Fruit fly (Drosophila melanogaster) whole organism, embryonic: Measurements from ENCODE around the gene Sce.

Experiments used
- B-H2 ChIP-seq: fragments of 200-800 bp; sonication (Bioruptor generic); optimal IDR thresholded peaks from 2 replicates; lab custom pipeline; 2018; ENCODE audit warnings: missing biosample characterization, mild to moderate bottlenecking, missing genetic modification characterization
- CG10366 ChIP-seq: fragments of 200-800 bp; sonication (Bioruptor generic); IDR thresholded peaks from 2 replicates; pipeline ENCODE4 v1.3.6; 2022; ENCODE audit warnings: missing biosample characterization, missing genetic modification characterization
- CG12299 ChIP-seq: fragments of 200-800 bp; sonication (Bioruptor generic); optimal IDR thresholded peaks from 2 replicates; lab custom pipeline; 2018; ENCODE audit warnings: missing biosample characterization, mild to moderate bottlenecking, missing genetic modification characterization
- CG12769 ChIP-seq: fragments of 200-800 bp; sonication (Bioruptor generic); optimal IDR thresholded peaks from 2 replicates; lab custom pipeline; 2019; ENCODE audit warnings: missing biosample characterization, mild to moderate bottlenecking, missing genetic modification characterization, moderate library complexity
- CG14860 ChIP-seq: fragments of 200-800 bp; sonication (Bioruptor generic); IDR thresholded peaks from 3 replicates; pipeline ENCODE4 v1.3.6; 2022; ENCODE audit warnings: missing biosample characterization, missing genetic modification characterization; ENCODE audit not compliant: partially characterized antibody
- CG15073 ChIP-seq: fragments of 200-800 bp; sonication (Bioruptor generic); optimal IDR thresholded peaks from 2 replicates; lab custom pipeline; 2016; ENCODE audit warnings: missing biosample characterization, missing genetic modification characterization
- CG16815 ChIP-seq: fragments of 200-800 bp; sonication (Bioruptor generic); optimal IDR thresholded peaks from 3 replicates; lab custom pipeline; 2017; ENCODE audit warnings: missing biosample characterization, mild to moderate bottlenecking, missing genetic modification characterization
- CG17612 ChIP-seq: fragments of 200-800 bp; sonication (Bioruptor generic); IDR thresholded peaks from 2 replicates; pipeline ENCODE4 v1.3.6; 2022; ENCODE audit warnings: missing biosample characterization, missing genetic modification characterization
- CG18599 ChIP-seq: fragments of 200-800 bp; sonication (Bioruptor generic); optimal IDR thresholded peaks from 3 replicates; lab custom pipeline; 2017; ENCODE audit warnings: missing biosample characterization, missing genetic modification characterization, mild to moderate bottlenecking, moderate library complexity, missing genetic modification reagents
- CG2116 ChIP-seq: fragments of 200-800 bp; sonication (Bioruptor generic); optimal IDR thresholded peaks from 3 replicates; lab custom pipeline; 2018; ENCODE audit warnings: missing biosample characterization, mild to moderate bottlenecking, missing genetic modification characterization
- CG2199 ChIP-seq: fragments of 200-800 bp; sonication (Bioruptor generic); IDR thresholded peaks from 3 replicates; pipeline ENCODE4 v1.3.6; 2022; ENCODE audit warnings: missing biosample characterization, missing genetic modification characterization
- CG3065 ChIP-seq: fragments of 200-800 bp; sonication (Bioruptor generic); optimal IDR thresholded peaks from 2 replicates; lab custom pipeline; 2016; ENCODE audit warnings: missing biosample characterization, missing genetic modification characterization
- CG31441 ChIP-seq: fragments of 200-800 bp; sonication (Bioruptor generic); IDR thresholded peaks from 2 replicates; pipeline ENCODE4 v1.3.6; 2022; ENCODE audit warnings: missing biosample characterization, missing genetic modification characterization
- CG32767 ChIP-seq: fragments of 200-800 bp; sonication (Bioruptor generic); IDR thresholded peaks from 2 replicates; pipeline ENCODE4 v1.3.6; 2022; ENCODE audit warnings: missing biosample characterization, missing genetic modification characterization
- CG34422 ChIP-seq: fragments of 200-800 bp; sonication (Bioruptor generic); IDR thresholded peaks from 3 replicates; pipeline ENCODE4 v1.3.6; 2022; ENCODE audit warnings: missing biosample characterization, missing genetic modification characterization
- CG6175 ChIP-seq: fragments of 200-800 bp; sonication (Bioruptor generic); IDR thresholded peaks from 3 replicates; pipeline ENCODE4 v1.3.6; 2022; ENCODE audit warnings: missing biosample characterization, missing genetic modification characterization
- CG7786 ChIP-seq: fragments of 200-800 bp; sonication (Bioruptor generic); optimal IDR thresholded peaks from 2 replicates; lab custom pipeline; 2016; ENCODE audit warnings: missing biosample characterization, missing genetic modification characterization
- CG9215 ChIP-seq: fragments of 200-800 bp; sonication (Bioruptor generic); IDR thresholded peaks from 2 replicates; pipeline ENCODE4 v1.3.6; 2022; ENCODE audit warnings: missing biosample characterization, missing genetic modification characterization
- CkIIα-i1 ChIP-seq: fragments of 200-800 bp; sonication (Bioruptor generic); IDR thresholded peaks from 2 replicates; pipeline ENCODE4 v1.3.6; 2022; ENCODE audit warnings: missing biosample characterization, missing genetic modification characterization
- Dp ChIP-seq: fragments of 200-800 bp; sonication (Bioruptor generic); optimal IDR thresholded peaks from 2 replicates; lab custom pipeline; 2018; ENCODE audit warnings: missing biosample characterization, mild to moderate bottlenecking, missing genetic modification characterization, moderate library complexity
- Fer2 ChIP-seq: fragments of 200-800 bp; sonication (Bioruptor generic); optimal IDR thresholded peaks from 2 replicates; lab custom pipeline; 2018; ENCODE audit warnings: missing biosample characterization, mild to moderate bottlenecking, missing genetic modification characterization, moderate library complexity
- Fer3 ChIP-seq: fragments of 200-800 bp; sonication (Bioruptor generic); optimal IDR thresholded peaks from 2 replicates; lab custom pipeline; 2018; ENCODE audit warnings: missing biosample characterization, mild to moderate bottlenecking, missing genetic modification characterization, moderate library complexity
- H15 ChIP-seq: fragments of 200-800 bp; sonication (Bioruptor generic); IDR thresholded peaks from 3 replicates; pipeline ENCODE4 v1.3.6; 2022; ENCODE audit warnings: missing biosample characterization, missing genetic modification characterization
- H2.0 ChIP-seq: fragments of 200-800 bp; sonication (Bioruptor generic); IDR thresholded peaks from 2 replicates; pipeline ENCODE4 v1.3.6; 2022; ENCODE audit warnings: missing biosample characterization, missing genetic modification characterization
- Hr3 ChIP-seq: fragments of 200-800 bp; sonication (Bioruptor generic); optimal IDR thresholded peaks from 3 replicates; lab custom pipeline; 2016; ENCODE audit warnings: missing biosample characterization, missing genetic modification characterization
- MESR4 ChIP-seq: fragments of 200-800 bp; sonication (Bioruptor generic); optimal IDR thresholded peaks from 2 replicates; lab custom pipeline; 2018; ENCODE audit warnings: missing biosample characterization, mild to moderate bottlenecking, missing genetic modification characterization, moderate library complexity
- Mad ChIP-seq: fragments of 200-800 bp; sonication (Bioruptor generic); optimal IDR thresholded peaks from 2 replicates; lab custom pipeline; 2016; ENCODE audit warnings: missing biosample characterization, missing genetic modification characterization
- NC2β ChIP-seq: fragments of 200-800 bp; sonication (Bioruptor generic); optimal IDR thresholded peaks from 2 replicates; lab custom pipeline; 2016; ENCODE audit warnings: missing biosample characterization, missing genetic modification characterization
- Nf-YB ChIP-seq: fragments of 200-800 bp; sonication (Bioruptor generic); optimal IDR thresholded peaks from 3 replicates; lab custom pipeline; 2019; ENCODE audit warnings: missing biosample characterization, mild to moderate bottlenecking, missing genetic modification characterization, moderate library complexity
- PHDP ChIP-seq: fragments of 200-800 bp; sonication (Bioruptor generic); optimal IDR thresholded peaks from 3 replicates; lab custom pipeline; 2018; ENCODE audit warnings: missing biosample characterization, mild to moderate bottlenecking, missing genetic modification characterization, moderate library complexity
- Usf ChIP-seq: fragments of 200-800 bp; sonication (Bioruptor generic); optimal IDR thresholded peaks from 2 replicates; lab custom pipeline; 2017; ENCODE audit warnings: missing genotype, missing biosample characterization, missing genetic modification characterization
- Xrp1 ChIP-seq: fragments of 200-800 bp; sonication (Bioruptor generic); IDR thresholded peaks from 2 replicates; pipeline ENCODE4 v1.3.6; 2022; ENCODE audit warnings: missing biosample characterization, missing genetic modification characterization
- caup ChIP-seq: fragments of 200-800 bp; sonication (Bioruptor generic); optimal IDR thresholded peaks from 3 replicates; lab custom pipeline; 2017; ENCODE audit warnings: missing biosample characterization, mild to moderate bottlenecking, missing genetic modification characterization, moderate library complexity; ENCODE audit not compliant: severe bottlenecking
- cg ChIP-seq: fragments of 200-800 bp; sonication (Bioruptor generic); optimal IDR thresholded peaks from 3 replicates; lab custom pipeline; 2019; ENCODE audit warnings: missing biosample characterization, mild to moderate bottlenecking, missing genetic modification characterization, moderate library complexity
- chinmo ChIP-seq: fragments of 200-800 bp; sonication (Bioruptor generic); IDR thresholded peaks from 4 replicates; pipeline ENCODE4 v1.3.6; 2022; ENCODE audit warnings: missing biosample characterization, missing genetic modification characterization; ENCODE audit not compliant: partially characterized antibody
- crol ChIP-seq: fragments of 200-800 bp; sonication (Bioruptor generic); IDR thresholded peaks from 2 replicates; pipeline ENCODE4 v1.3.6; 2022; ENCODE audit warnings: missing biosample characterization, missing genetic modification characterization
- disco-r ChIP-seq: fragments of 200-800 bp; sonication (Bioruptor generic); optimal IDR thresholded peaks from 2 replicates; lab custom pipeline; 2016; ENCODE audit warnings: missing biosample characterization, missing genetic modification characterization
- fru ChIP-seq: fragments of >200 bp; optimal IDR thresholded peaks from 2 replicates; lab custom pipeline; 2017
- grau ChIP-seq: fragments of 200-800 bp; optimal IDR thresholded peaks from 3 replicates; lab custom pipeline; 2019; ENCODE audit warnings: missing biosample characterization, mild to moderate bottlenecking, missing genetic modification characterization, moderate library complexity
- jigr1 ChIP-seq: fragments of 200-800 bp; sonication (Bioruptor generic); IDR thresholded peaks from 3 replicates; pipeline ENCODE4 v1.3.6; 2022; ENCODE audit warnings: missing biosample characterization, missing genetic modification characterization
- mld ChIP-seq: fragments of 200-800 bp; sonication (Bioruptor generic); IDR thresholded peaks from 3 replicates; pipeline ENCODE4 v1.3.6; 2022; ENCODE audit warnings: missing biosample characterization, missing genetic modification characterization; ENCODE audit not compliant: partially characterized antibody
- pnt ChIP-seq: fragments of 200-800 bp; sonication (Bioruptor generic); optimal IDR thresholded peaks from 3 replicates; lab custom pipeline; 2016; ENCODE audit warnings: missing biosample characterization, missing genetic modification characterization
- pros ChIP-seq: fragments of 200-800 bp; sonication (Bioruptor generic); optimal IDR thresholded peaks from 3 replicates; lab custom pipeline; 2019; ENCODE audit warnings: missing biosample characterization, mild to moderate bottlenecking, missing genetic modification characterization, moderate library complexity
- ranshi ChIP-seq: fragments of 200-800 bp; sonication (Bioruptor generic); IDR thresholded peaks from 2 replicates; pipeline ENCODE4 v1.3.6; 2022; ENCODE audit warnings: missing biosample characterization, missing genetic modification characterization
- salm ChIP-seq: fragments of 200-800 bp; sonication (Bioruptor generic); optimal IDR thresholded peaks from 2 replicates; lab custom pipeline; 2018; ENCODE audit warnings: missing biosample characterization, mild to moderate bottlenecking, missing genetic modification characterization
- sd ChIP-seq: fragments of 200-800 bp; sonication (Bioruptor generic); optimal IDR thresholded peaks from 3 replicates; lab custom pipeline; 2018; ENCODE audit warnings: missing biosample characterization, mild to moderate bottlenecking, missing genetic modification characterization, moderate library complexity
- sima ChIP-seq: fragments of 200-800 bp; sonication (Bioruptor generic); optimal IDR thresholded peaks from 2 replicates; lab custom pipeline; 2016; ENCODE audit warnings: missing biosample characterization, missing genetic modification characterization
- stwl ChIP-seq: fragments of 200-800 bp; sonication (Bioruptor generic); optimal IDR thresholded peaks from 3 replicates; lab custom pipeline; 2018; ENCODE audit warnings: missing biosample characterization, mild to moderate bottlenecking, missing genetic modification characterization, moderate library complexity
- wek ChIP-seq: fragments of 200-800 bp; sonication (Bioruptor generic); optimal IDR thresholded peaks from 3 replicates; lab custom pipeline; 2018; ENCODE audit warnings: missing biosample characterization, mild to moderate bottlenecking, missing genetic modification characterization, moderate library complexity
- z ChIP-seq: fragments of 200-800 bp; sonication (Bioruptor generic); IDR thresholded peaks from 3 replicates; pipeline ENCODE4 v1.3.6; 2022; ENCODE audit warnings: missing biosample characterization, missing genetic modification characterization

Gene Sce

DNA sequence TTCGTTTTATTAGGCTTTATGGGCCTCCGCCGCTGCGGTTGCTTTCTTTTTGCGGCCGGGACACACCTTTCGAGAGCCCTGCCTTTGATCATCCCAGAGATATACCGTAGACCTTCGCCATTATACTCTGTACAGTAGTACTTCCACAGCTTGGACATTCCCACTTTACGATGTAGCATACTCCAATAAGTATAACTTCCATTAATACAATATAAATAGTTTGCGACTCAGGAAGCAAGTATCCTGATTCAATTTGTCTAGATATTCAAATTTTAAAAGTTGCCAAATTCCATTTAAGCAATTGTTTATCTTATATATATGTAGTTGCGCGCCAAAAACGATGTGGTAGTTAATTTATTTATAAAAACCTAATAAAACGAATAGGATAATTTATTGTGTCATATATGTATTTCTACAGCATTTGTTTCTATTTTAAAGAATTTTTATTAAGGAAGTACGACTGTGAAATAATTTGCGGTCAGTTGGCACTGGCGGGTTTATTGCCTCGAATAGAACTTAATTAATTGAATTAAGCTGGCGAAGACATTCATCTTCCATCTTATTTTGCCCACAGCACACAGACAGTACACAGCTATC, 44.5 kb downstream of the Sce start:
- TF ChIP-seq CG16815 (GFP tag; lab: Kevin White, UChicago), result no peak
- 0 out of 2 replicates have a peak, but pooled peaks have one; percentile 3 for TF ChIP-seq H2.0
- no peak for TF ChIP-seq CG18599
- no peak for TF ChIP-seq salm (tag; lab: Kevin White, UChicago)
- peak; percentile 51 for TF ChIP-seq grau (tag; lab: Kevin White, UChicago)
- no peak for TF ChIP-seq CG32767 (GFP tag; lab: Robert Waterston, UW)

DNA sequence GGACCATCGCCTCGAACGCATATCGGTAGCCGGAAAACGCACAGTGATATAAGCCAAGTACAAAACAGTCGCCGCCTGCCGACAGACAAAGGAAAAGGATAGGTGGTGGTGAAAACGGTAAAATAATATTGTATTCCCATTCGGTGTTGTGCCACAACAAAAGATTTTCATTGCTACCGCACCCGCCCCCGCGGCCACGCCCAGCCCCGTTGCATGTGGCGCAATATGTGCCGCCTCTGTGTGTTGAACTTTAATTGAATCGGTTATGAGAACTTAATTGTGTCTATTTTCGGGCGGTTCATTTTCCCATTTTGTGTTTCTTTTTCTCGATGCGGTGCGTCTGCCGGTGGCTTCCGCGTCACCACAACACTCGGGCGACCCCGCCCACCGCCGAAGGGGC, 45.1 kb downstream of the Sce start:
- no peak for TF ChIP-seq CG31441
- no peak for TF ChIP-seq CG15073 (GFP tag; lab: Kevin White, UChicago)
- no peak for TF ChIP-seq z (GFP tag; lab: Robert Waterston, UW)
- TF ChIP-seq Dp (GFP tag; lab: Kevin White, UChicago), result no peak
- no peak for TF ChIP-seq CG2199 (GFP tag; lab: Robert Waterston, UW)
- no peak for TF ChIP-seq Hr3 (GFP tag; lab: Kevin White, UChicago)
- no peak for TF ChIP-seq CG2116 (GFP tag; lab: Kevin White, UChicago)
- TF ChIP-seq CG9215, result no peak
- no peak for TF ChIP-seq CG10366 (GFP tag; lab: Robert Waterston, UW)
- no peak for TF ChIP-seq B-H2
- no peak for TF ChIP-seq CG7786 (GFP tag; lab: Kevin White, UChicago)
- TF ChIP-seq chinmo (GFP tag; lab: Robert Waterston, UW), result no peak
- no peak for TF ChIP-seq NC2β (GFP tag; lab: Kevin White, UChicago)
- no peak for TF ChIP-seq disco-r (GFP tag; lab: Kevin White, UChicago)
- TF ChIP-seq CG14860 (GFP tag; lab: Robert Waterston, UW), result no peak
- TF ChIP-seq pros (GFP tag; lab: Kevin White, UChicago), result no peak
- no peak for TF ChIP-seq Xrp1
- TF ChIP-seq CG18599, result no peak
- TF ChIP-seq Fer2 (tag; lab: Kevin White, UChicago), result no peak
- no peak for TF ChIP-seq Mad (GFP tag; lab: Kevin White, UChicago)
- TF ChIP-seq PHDP (tag; lab: Kevin White, UChicago), result no peak
- TF ChIP-seq fru, result no peak
- TF ChIP-seq CG12299 (tag; lab: Kevin White, UChicago), result no peak
- TF ChIP-seq jigr1 (GFP tag; lab: Robert Waterston, UW), result no peak
- TF ChIP-seq cg (GFP tag; lab: Kevin White, UChicago), result peak; percentile 28
- peak; percentile 39 for TF ChIP-seq CG3065 (GFP tag; lab: Kevin White, UChicago)
- no peak for TF ChIP-seq Fer3 (tag; lab: Kevin White, UChicago)
- no peak for TF ChIP-seq Usf (GFP tag; lab: Kevin White, UChicago)
- TF ChIP-seq caup (GFP tag; lab: Kevin White, UChicago), result no peak
- TF ChIP-seq CkIIα-i1 (GFP tag; lab: Robert Waterston, UW), result no peak
- TF ChIP-seq CG17612 (GFP tag; lab: Robert Waterston, UW), result no peak
- no peak for TF ChIP-seq H15 (GFP tag; lab: Robert Waterston, UW)
- no peak for TF ChIP-seq sd
- TF ChIP-seq crol (GFP tag; lab: Robert Waterston, UW), result peak; percentile 71
- no peak for TF ChIP-seq wek (GFP tag; lab: Kevin White, UChicago)
- TF ChIP-seq pnt (GFP tag; lab: Kevin White, UChicago), result no peak
- no peak for TF ChIP-seq ranshi
- no peak for TF ChIP-seq Nf-YB
- TF ChIP-seq CG34422 (GFP tag; lab: Robert Waterston, UW), result peak; percentile 11; the same call in 1 of the 3 replicates
- TF ChIP-seq sima (GFP tag; lab: Kevin White, UChicago), result no peak
- peak; percentile 9 for TF ChIP-seq MESR4 (GFP tag; lab: Kevin White, UChicago)
- TF ChIP-seq stwl, result no peak
- no peak for TF ChIP-seq mld (GFP tag; lab: Robert Waterston, UW)
- no peak for TF ChIP-seq CG12769
- TF ChIP-seq CG6175 (GFP tag; lab: Robert Waterston, UW), result 0 out of 3 replicates have a peak, but pooled peaks have one; percentile 11
